Worm (Caenorhabditis elegans): ENCODE measurements around the gene hum-8.
A peak's percentile ranks its signal among the peaks of the same experiment; 100 is the strongest.

hum-8 gene

ce11 chrIV:386576-386975 lies 53.8 kb downstream of the hum-8 start, which contains the start of gene T07A9.14:
T07A9.14 (plus strand) TSS chrIV:386699.
- TF ChIP-seq ceh-36 (tag; optimal IDR thresholded peaks at IDR 0.05) (no peak), sea-1 (GFP tag; conservative IDR thresholded peaks at IDR 0.05) (no peak), flt-1 (GFP tag; IDR thresholded peaks at IDR 0.05) (no peak), aly-1 (tag; optimal IDR thresholded peaks at IDR 0.05) (no peak), tra-4 (tag; optimal IDR thresholded peaks at IDR 0.05) (no peak), scrt-1 (GFP tag; IDR thresholded peaks at IDR 0.05) (no peak), tbx-37 (GFP tag; conservative IDR thresholded peaks at IDR 0.05) (no peak), ceh-13 (GFP tag; optimal IDR thresholded peaks at IDR 0.05) (no peak), hnd-1 (tag; optimal IDR thresholded peaks at IDR 0.05) (no peak), ets-7 (tag; optimal IDR thresholded peaks at IDR 0.05) (no peak), hmg-4 (GFP tag; optimal IDR thresholded peaks at IDR 0.05) (no peak), F13C5.2 (tag; optimal IDR thresholded peaks at IDR 0.05) (no peak), pes-1 (GFP tag; IDR thresholded peaks at IDR 0.05) (no peak), tbx-11 (GFP tag; IDR thresholded peaks at IDR 0.05) (no peak), hmbx-1 (tag; optimal IDR thresholded peaks at IDR 0.05) (no peak), ama-1 (optimal IDR thresholded peaks at IDR 0.05) (no peak), B0310.2 (tag; optimal IDR thresholded peaks at IDR 0.05) (no peak)

DNA sequence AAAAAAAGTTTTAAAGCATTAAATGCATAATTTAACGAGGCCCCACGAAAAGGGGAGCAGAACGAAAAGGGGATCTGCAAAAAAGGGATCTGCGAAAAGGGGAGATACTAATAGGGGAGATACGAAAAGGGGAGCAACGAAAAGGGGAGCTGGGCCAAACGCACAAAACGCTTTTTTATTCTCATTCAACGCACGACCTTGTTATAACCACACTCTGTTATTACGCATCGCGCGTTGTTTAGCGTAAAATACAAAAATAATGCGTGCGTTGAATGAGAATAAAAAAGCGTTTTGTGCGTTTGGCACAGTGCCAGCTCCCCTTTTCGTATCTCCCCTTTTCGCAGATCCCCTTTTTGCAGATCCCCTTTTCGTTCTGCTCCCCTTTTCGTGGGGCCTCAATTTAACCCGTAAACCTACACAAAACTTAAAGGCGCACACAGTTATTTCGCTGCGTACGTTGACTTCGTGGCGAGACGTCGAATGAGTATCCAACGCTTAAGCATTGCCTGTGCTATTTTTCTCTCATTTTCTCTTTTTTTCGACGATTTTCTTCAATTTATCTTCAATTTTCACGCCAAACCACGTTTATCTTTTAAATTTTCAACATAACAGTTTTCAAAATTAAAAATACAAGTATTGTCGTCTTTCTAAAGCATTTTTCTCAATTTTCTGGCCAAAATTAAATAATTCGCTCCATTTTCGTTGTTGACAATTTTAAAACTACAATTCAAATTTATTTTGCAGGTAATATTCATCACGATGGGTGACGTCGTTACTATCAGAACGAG lies 55.0 kb downstream of the hum-8 start, which contains the start of gene rps-24:
Gene rps-24, plus strand, starts transcription at position 738 of the 788 bp plus-strand sequence.
- TF ChIP-seq flt-1 (GFP tag; IDR thresholded peaks at IDR 0.05) = peak; percentile 68; the same call in 1 of the 2 replicates
- peak; percentile 51 for TF ChIP-seq F13C5.2 (tag; optimal IDR thresholded peaks at IDR 0.05)
- TF ChIP-seq tbx-11 (GFP tag; IDR thresholded peaks at IDR 0.05) = peak; percentile 53; the same call in 1 of the 2 replicates
- peak; percentile 85 for TF ChIP-seq pes-1 (GFP tag; IDR thresholded peaks at IDR 0.05)
- peak; percentile 43 for TF ChIP-seq hnd-1 (tag; optimal IDR thresholded peaks at IDR 0.05)
- TF ChIP-seq tbx-37 (GFP tag; conservative IDR thresholded peaks at IDR 0.05) = peak; percentile 69
- TF ChIP-seq hmg-4 (GFP tag; optimal IDR thresholded peaks at IDR 0.05) = peak; percentile 50
- peak; percentile 50; the same call in 1 of the 2 replicates for TF ChIP-seq scrt-1 (GFP tag; IDR thresholded peaks at IDR 0.05)
- peak; percentile 83 for TF ChIP-seq ets-7 (tag; optimal IDR thresholded peaks at IDR 0.05)
- TF ChIP-seq sea-1 (GFP tag; conservative IDR thresholded peaks at IDR 0.05) = peak; percentile 64
- TF ChIP-seq aly-1 (tag; optimal IDR thresholded peaks at IDR 0.05) = peak; percentile 48

DNA sequence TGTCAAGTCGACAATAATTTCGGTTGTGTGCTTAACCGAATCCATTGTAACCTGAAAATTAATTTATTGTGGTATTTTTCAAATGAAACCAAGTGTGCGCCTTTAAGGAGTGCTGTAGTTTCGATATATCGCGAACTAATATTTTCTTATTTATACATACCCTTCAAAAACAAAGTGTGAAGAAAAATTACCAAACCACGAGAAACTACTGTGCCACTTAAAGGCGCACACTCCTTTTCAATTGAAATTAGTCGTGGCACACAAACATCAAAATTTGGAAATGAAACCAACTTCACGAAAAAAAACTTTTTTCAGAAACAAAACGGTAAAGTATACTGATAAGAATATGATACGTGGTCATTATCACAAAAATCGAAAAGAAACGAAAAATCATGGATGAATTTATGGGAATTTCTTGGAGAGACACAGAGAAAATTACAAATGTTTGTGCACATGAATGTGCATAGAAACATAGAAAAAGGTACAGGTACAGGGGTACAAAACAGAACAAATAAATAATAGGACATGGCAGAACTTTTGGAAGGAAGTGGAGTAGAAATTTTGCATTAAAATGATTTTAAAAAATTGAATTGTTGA lies 57.1 kb downstream of the hum-8 start, which contains the start of gene spl-1:
Gene spl-1, minus strand, starts transcription at position 51 of the 597 bp plus-strand sequence.
- TF ChIP-seq F13C5.2 (tag; optimal IDR thresholded peaks at IDR 0.05) (no peak), scrt-1 (GFP tag; IDR thresholded peaks at IDR 0.05) (no peak), tra-4 (tag; optimal IDR thresholded peaks at IDR 0.05) (no peak), ceh-13 (GFP tag; optimal IDR thresholded peaks at IDR 0.05) (no peak), flt-1 (GFP tag; IDR thresholded peaks at IDR 0.05) (no peak)

DNA sequence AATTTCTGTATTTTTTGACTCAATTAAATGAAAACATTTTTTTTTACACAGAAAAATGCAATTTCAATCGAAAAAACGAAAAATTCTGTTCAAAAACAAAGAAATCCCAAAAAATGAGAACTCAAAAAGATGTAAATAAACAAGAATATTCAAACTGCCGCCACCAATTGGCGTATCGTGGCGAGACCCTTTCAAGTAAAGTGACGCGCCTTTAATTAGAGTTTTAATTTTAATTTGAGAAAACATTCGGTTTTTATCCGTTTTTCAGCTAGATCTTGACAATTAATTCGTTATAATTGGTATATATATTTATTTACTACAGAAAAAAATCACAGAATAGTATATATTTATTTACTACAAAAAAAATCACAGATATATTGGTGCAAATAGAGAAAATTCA lies 60.7 kb downstream of the hum-8 start:
- TF ChIP-seq ceh-13 (GFP tag; optimal IDR thresholded peaks at IDR 0.05) = no peak
- no peak for TF ChIP-seq ets-7 (tag; optimal IDR thresholded peaks at IDR 0.05)
- no peak for TF ChIP-seq aly-1 (tag; optimal IDR thresholded peaks at IDR 0.05)
- TF ChIP-seq ama-1 (optimal IDR thresholded peaks at IDR 0.05) = no peak
- no peak for TF ChIP-seq sea-1 (GFP tag; conservative IDR thresholded peaks at IDR 0.05)
- no peak for TF ChIP-seq F13C5.2 (tag; optimal IDR thresholded peaks at IDR 0.05)
- TF ChIP-seq pes-1 (GFP tag; IDR thresholded peaks at IDR 0.05) = no peak
- no peak for TF ChIP-seq ceh-36 (tag; optimal IDR thresholded peaks at IDR 0.05)
- TF ChIP-seq tbx-11 (GFP tag; IDR thresholded peaks at IDR 0.05) = no peak
- TF ChIP-seq hmbx-1 (tag; optimal IDR thresholded peaks at IDR 0.05) = no peak
- no peak for TF ChIP-seq flt-1 (GFP tag; IDR thresholded peaks at IDR 0.05)
- TF ChIP-seq B0310.2 (tag; optimal IDR thresholded peaks at IDR 0.05) = no peak
- TF ChIP-seq hmg-4 (GFP tag; optimal IDR thresholded peaks at IDR 0.05) = no peak
- TF ChIP-seq hnd-1 (tag; optimal IDR thresholded peaks at IDR 0.05) = no peak
- no peak for TF ChIP-seq tra-4 (tag; optimal IDR thresholded peaks at IDR 0.05)
- no peak for TF ChIP-seq tbx-37 (GFP tag; conservative IDR thresholded peaks at IDR 0.05)

Measured in whole organism, early embryonic.